Worm (Caenorhabditis elegans) whole organism, L4 larva: ENCODE measurements around the gene nhr-248.

Experiments
- D1046.2 ChIP-seq: fragments of 200-800 bp; sonication (Bioruptor generic); IDR thresholded peaks from 2 replicates; pipeline ENCODE4 v1.3.6; 2022; ENCODE audit warnings: missing genetic modification characterization, missing compliant biosample characterization
- R02D3.7 ChIP-seq: fragments of 150-350 bp; sonication (generic microtip); optimal IDR thresholded peaks from 3 replicates; lab custom pipeline; 2014; ENCODE audit warnings: missing biosample characterization, missing genetic modification characterization
- T20F7.1 ChIP-seq: fragments of 200-800 bp; sonication (Bioruptor generic); optimal IDR thresholded peaks from 2 replicates; lab custom pipeline; 2018; ENCODE audit warnings: mild to moderate bottlenecking, missing genetic modification characterization, missing compliant biosample characterization
- Y48G9A.11 ChIP-seq: fragments of 200-800 bp; sonication (Bioruptor generic); IDR thresholded peaks from 2 replicates; pipeline ENCODE4 v1.3.6; 2022; ENCODE audit warnings: missing genetic modification reagents, missing genetic modification characterization, missing compliant biosample characterization
- Y5F2A.4 ChIP-seq: fragments of 200-800 bp; sonication (Bioruptor generic); optimal IDR thresholded peaks from 2 replicates; lab custom pipeline; 2018; ENCODE audit warnings: mild to moderate bottlenecking, missing genetic modification characterization, missing compliant biosample characterization
- ZK546.5 ChIP-seq, 2 experiments: sonication (generic microtip); optimal IDR thresholded peaks; 2 replicates each; lab custom pipeline; 2017; ENCODE audit warnings: missing biosample characterization in 2 of 2, missing genetic modification characterization in 2 of 2
- aha-1 ChIP-seq: fragments of 150-350 bp; peaks from one replicate; lab custom pipeline; 2014; ENCODE audit warnings: missing biosample characterization, missing genetic modification characterization
- aly-2 ChIP-seq: sonication (generic microtip); optimal IDR thresholded peaks from 2 replicates; lab custom pipeline; 2018; ENCODE audit warnings: missing biosample characterization, missing genetic modification characterization
- ama-1 ChIP-seq: fragments of 150-350 bp; optimal IDR thresholded peaks from 2 replicates; lab custom pipeline; 2014; ENCODE audit warnings: inconsistent platforms, mixed read lengths
- arid-1 ChIP-seq: fragments of 200-800 bp; sonication (Bioruptor generic); conservative IDR thresholded peaks from 2 replicates; pipeline ENCODE4 v1.3.6; 2022; ENCODE audit warnings: missing genetic modification reagents, missing genetic modification characterization, missing compliant biosample characterization
- attf-4 ChIP-seq: sonication (generic microtip); optimal IDR thresholded peaks from 3 replicates; lab custom pipeline; 2017; ENCODE audit warnings: missing biosample characterization, missing genetic modification characterization
- ceh-32 ChIP-seq: sonication (generic microtip); optimal IDR thresholded peaks from 2 replicates; lab custom pipeline; 2016; ENCODE audit warnings: mild to moderate bottlenecking, missing genetic modification characterization, missing compliant biosample characterization; ENCODE audit not compliant: poor library complexity
- ces-1 ChIP-seq: fragments of 150-350 bp; sonication (generic microtip); optimal IDR thresholded peaks from 4 replicates; lab custom pipeline; 2014; ENCODE audit warnings: missing biosample characterization, missing genetic modification reagents, missing genetic modification characterization
- daf-19 ChIP-seq: fragments of 200-800 bp; sonication (Bioruptor generic); conservative IDR thresholded peaks from 2 replicates; pipeline ENCODE4 v1.3.6; 2022; ENCODE audit warnings: missing genetic modification characterization, missing compliant biosample characterization
- dmd-6 ChIP-seq: fragments of 200-800 bp; sonication (Bioruptor generic); IDR thresholded peaks from 2 replicates; pipeline ENCODE4 v1.3.6; 2022; ENCODE audit warnings: missing genetic modification reagents, missing genetic modification characterization, missing compliant biosample characterization
- dmd-8 ChIP-seq: fragments of 200-800 bp; sonication (Bioruptor generic); IDR thresholded peaks from 2 replicates; pipeline ENCODE4 v1.3.6; 2022; ENCODE audit warnings: missing genetic modification characterization, missing compliant biosample characterization
- dpl-1 ChIP-seq: fragments of 150-350 bp; optimal IDR thresholded peaks from 2 replicates; lab custom pipeline; 2014; ENCODE audit warnings: missing biosample characterization, missing genetic modification reagents, missing genetic modification characterization
- duxl-1 ChIP-seq: sonication (generic microtip); optimal IDR thresholded peaks from 2 replicates; lab custom pipeline; 2016; ENCODE audit warnings: mild to moderate bottlenecking, missing genetic modification characterization, moderate library complexity, missing compliant biosample characterization; ENCODE audit not compliant: poor library complexity
- gei-8 ChIP-seq: fragments of 200-800 bp; sonication (Bioruptor generic); optimal IDR thresholded peaks from 2 replicates; lab custom pipeline; 2018; ENCODE audit warnings: mild to moderate bottlenecking, missing genetic modification characterization, missing compliant biosample characterization
- hlh-11 ChIP-seq: fragments of 200-800 bp; sonication (Bioruptor generic); optimal IDR thresholded peaks from 2 replicates; lab custom pipeline; 2018; ENCODE audit warnings: mild to moderate bottlenecking, missing genetic modification characterization, missing compliant biosample characterization
- lin-13 ChIP-seq: fragments of 150-350 bp; optimal IDR thresholded peaks from 2 replicates; lab custom pipeline; 2014; ENCODE audit warnings: missing biosample characterization, missing genetic modification reagents, missing genetic modification characterization
- lin-38 ChIP-seq: fragments of 200-800 bp; sonication (Bioruptor generic); IDR thresholded peaks from 2 replicates; pipeline ENCODE4 v1.3.6; 2022; ENCODE audit warnings: missing genetic modification reagents, missing genetic modification characterization, missing compliant biosample characterization
- mdl-1 ChIP-seq, 2 experiments: fragments of 150-350 bp in 1 of 2; sonication (generic microtip) in 1 of 2; optimal IDR thresholded peaks; 2 replicates each; lab custom pipeline; 2014 to 2017; ENCODE audit warnings: missing biosample characterization in 2 of 2, missing genetic modification characterization in 2 of 2
- nhr-102 ChIP-seq: sonication (generic microtip); optimal IDR thresholded peaks from 2 replicates; lab custom pipeline; 2016; ENCODE audit warnings: mild to moderate bottlenecking, missing genetic modification characterization, moderate library complexity, missing compliant biosample characterization
- nhr-11 ChIP-seq: fragments of 150-350 bp; optimal IDR thresholded peaks from 2 replicates; lab custom pipeline; 2014; ENCODE audit warnings: missing biosample characterization, missing genetic modification characterization
- nhr-111 ChIP-seq: fragments of 200-800 bp; sonication (Bioruptor generic); optimal IDR thresholded peaks from 2 replicates; lab custom pipeline; 2018; ENCODE audit warnings: mild to moderate bottlenecking, missing genetic modification characterization, missing compliant biosample characterization
- nhr-28 ChIP-seq: fragments of 150-350 bp; optimal IDR thresholded peaks from 2 replicates; lab custom pipeline; 2014; ENCODE audit warnings: missing biosample characterization, missing genetic modification characterization
- nhr-48 ChIP-seq: sonication (generic microtip); optimal IDR thresholded peaks from 2 replicates; lab custom pipeline; 2016; ENCODE audit warnings: mild to moderate bottlenecking, missing genetic modification characterization, missing compliant biosample characterization
- nhr-6 ChIP-seq: fragments of 150-350 bp; optimal IDR thresholded peaks from 2 replicates; lab custom pipeline; 2014; ENCODE audit warnings: missing biosample characterization, missing genetic modification characterization
- php-3 ChIP-seq: fragments of 200-800 bp; sonication (Bioruptor generic); IDR thresholded peaks from 2 replicates; pipeline ENCODE4 v1.3.6; 2022; ENCODE audit warnings: missing genetic modification reagents, missing genetic modification characterization, missing compliant biosample characterization
- rbr-2 ChIP-seq: sonication (generic microtip); optimal IDR thresholded peaks from 2 replicates; lab custom pipeline; 2016; ENCODE audit warnings: missing genotype, missing genetic modification characterization, missing compliant biosample characterization
- saeg-2 ChIP-seq: fragments of 200-800 bp; sonication (Bioruptor generic); IDR thresholded peaks from 2 replicates; pipeline ENCODE4 v1.3.6; 2022; ENCODE audit warnings: missing genetic modification reagents, missing genetic modification characterization, missing compliant biosample characterization
- sdz-12 ChIP-seq: fragments of 200-800 bp; sonication (Bioruptor generic); optimal IDR thresholded peaks from 2 replicates; lab custom pipeline; 2018; ENCODE audit warnings: mild to moderate bottlenecking, missing genetic modification characterization, missing compliant biosample characterization
- snpc-4 ChIP-seq: fragments of 150-350 bp; optimal IDR thresholded peaks from 2 replicates; lab custom pipeline; 2014; ENCODE audit warnings: missing biosample characterization, missing genetic modification characterization
- spr-3 ChIP-seq: fragments of 200-800 bp; sonication (Bioruptor generic); optimal IDR thresholded peaks from 2 replicates; lab custom pipeline; 2018; ENCODE audit warnings: mild to moderate bottlenecking, missing genetic modification characterization, missing compliant biosample characterization
- zfp-2 ChIP-seq: sonication (generic microtip); optimal IDR thresholded peaks from 2 replicates; lab custom pipeline; 2016; ENCODE audit warnings: mild to moderate bottlenecking, missing genetic modification characterization, missing compliant biosample characterization
- zip-2 ChIP-seq: fragments of 150-350 bp; optimal IDR thresholded peaks from 2 replicates; lab custom pipeline; 2014; ENCODE audit warnings: missing biosample characterization, missing genetic modification characterization

nhr-248 gene

ce11 chrV:17089342-17089741 lies 15.1 kb downstream of the nhr-248 start, which contains the start of gene T05E12.6:
T05E12.6 (minus strand) TSS chrV:17089442.
- TF ChIP-seq attf-4 (tag; lab: Kevin White, UChicago) (no peak), php-3 (GFP tag; lab: Robert Waterston, UW) (peak; percentile 32; the same call in 1 of the 2 replicates), daf-19 (no peak), nhr-102 (tag; lab: Kevin White, UChicago) (no peak)

ce11 chrV:17082718-17083117 lies 21.7 kb downstream of the nhr-248 start, which contains the start of gene T05E12.9:
T05E12.9 (minus strand) TSS chrV:17082818.
- TF ChIP-seq snpc-4 (tag; lab: Kevin White, UChicago) (no peak), aha-1 (tag; lab: Kevin White, UChicago) (peak; percentile 16), D1046.2 (GFP tag; lab: Robert Waterston, UW) (no peak)

- no peak for TF ChIP-seq dmd-8 (GFP tag; lab: Robert Waterston, UW)
- TF ChIP-seq lin-38 (GFP tag; lab: Robert Waterston, UW): no peak
- TF ChIP-seq nhr-11 (tag; lab: Kevin White, UChicago): no peak
- TF ChIP-seq D1046.2 (GFP tag; lab: Robert Waterston, UW): no peak
- TF ChIP-seq sdz-12 (GFP tag; lab: Kevin White, UChicago): no peak
- no peak for TF ChIP-seq arid-1
- no peak for TF ChIP-seq aly-2 (tag; lab: Kevin White, UChicago)
- no peak for TF ChIP-seq ama-1
- no peak for TF ChIP-seq nhr-48 (tag; lab: Kevin White, UChicago)
- TF ChIP-seq R02D3.7 (tag; lab: Kevin White, UChicago): no peak
- TF ChIP-seq, all 104 proteins: peak for 0
These were observed 24.6 kb downstream of the nhr-248 start, which contains the start of gene srw-20 for ce11 chrV:17079795-17080194. srw-20 (minus strand) TSS chrV:17079895.

ce11 chrV:17077889-17078288 lies 26.5 kb downstream of the nhr-248 start, which contains the start of gene T05E12.3:
T05E12.3 (minus strand) TSS chrV:17077989.
- TF ChIP-seq dmd-6: peak; percentile 58
- TF ChIP-seq ZK546.5 (tag; optimal IDR thresholded peaks at IDR 0.05; lab: Kevin White, UChicago): no peak
- TF ChIP-seq aha-1 (tag; lab: Kevin White, UChicago): no peak

- no peak for TF ChIP-seq mdl-1 (tag; optimal IDR thresholded peaks at IDR 0.05; lab: Kevin White, UChicago)
These were observed 28.5 kb downstream of the nhr-248 start, which contains the start of gene str-125 for ce11 chrV:17075900-17076299. str-125 (minus strand) TSS chrV:17076000.

- TF ChIP-seq zip-2 (tag; lab: Kevin White, UChicago) (no peak), Y5F2A.4 (GFP tag; lab: Kevin White, UChicago) (no peak), saeg-2 (GFP tag; lab: Robert Waterston, UW) (no peak), lin-13 (no peak), ceh-32 (tag; lab: Kevin White, UChicago) (no peak), nhr-11 (tag; lab: Kevin White, UChicago) (no peak), nhr-28 (tag; lab: Kevin White, UChicago) (no peak), Y48G9A.11 (no peak)
These were observed 32.8 kb downstream of the nhr-248 start, which contains the start of gene srbc-14 for ce11 chrV:17071578-17071977. srbc-14 (minus strand) TSS chrV:17071678.

ce11 chrV:17068839-17069238 lies 35.6 kb downstream of the nhr-248 start, which contains the start of gene T05E12.8:
T05E12.8 (plus strand) TSS chrV:17069139.
- TF ChIP-seq T20F7.1 (GFP tag; lab: Kevin White, UChicago) (no peak), snpc-4 (tag; lab: Kevin White, UChicago) (no peak), arid-1 (no peak), hlh-11 (tag; lab: Kevin White, UChicago) (no peak), nhr-111 (no peak), R02D3.7 (tag; lab: Kevin White, UChicago) (no peak), nhr-6 (tag; lab: Kevin White, UChicago) (no peak), duxl-1 (tag; lab: Kevin White, UChicago) (no peak), spr-3 (GFP tag; lab: Kevin White, UChicago) (no peak), ces-1 (GFP tag; lab: Kevin White, UChicago) (no peak), dpl-1 (GFP tag; lab: Kevin White, UChicago) (no peak), gei-8 (no peak), zfp-2 (no peak), rbr-2 (tag; lab: Kevin White, UChicago) (no peak), php-3 (GFP tag; lab: Robert Waterston, UW) (no peak)
- TF ChIP-seq, all 104 proteins: peak for 0
